Fruit fly (Drosophila melanogaster) whole organism, adult: ENCODE results near the gene Eip74EF.
A peak's percentile ranks its signal among the peaks of the same experiment; 100 is the strongest.

Experiments used
- CG11617 ChIP-seq: fragments of 200-800 bp; sonication (Bioruptor generic); optimal IDR thresholded peaks from 2 replicates; lab custom pipeline; 2017; ENCODE audit warnings: mild to moderate bottlenecking, missing biosample characterization, missing genetic modification reagents, missing genetic modification characterization
- CG12768 ChIP-seq: fragments of 200-800 bp; sonication (Bioruptor generic); optimal IDR thresholded peaks from 2 replicates; lab custom pipeline; 2017; ENCODE audit warnings: missing biosample characterization, missing genetic modification characterization, mild to moderate bottlenecking, moderate library complexity, missing genetic modification reagents
- CG14711 ChIP-seq: fragments of 200-800 bp; sonication (Bioruptor generic); optimal IDR thresholded peaks from 2 replicates; lab custom pipeline; 2018; ENCODE audit warnings: missing biosample characterization, mild to moderate bottlenecking, missing genetic modification characterization, moderate library complexity
- CG1620 ChIP-seq: fragments of 200-800 bp; sonication (Bioruptor generic); optimal IDR thresholded peaks from 2 replicates; lab custom pipeline; 2016; ENCODE audit warnings: missing biosample characterization, missing genetic modification characterization
- CG33017 ChIP-seq: fragments of 200-800 bp; sonication (Bioruptor generic); optimal IDR thresholded peaks from 2 replicates; lab custom pipeline; 2018; ENCODE audit warnings: missing biosample characterization, mild to moderate bottlenecking, missing genetic modification characterization, moderate library complexity
- CG5204 ChIP-seq: fragments of 200-800 bp; sonication (Bioruptor generic); optimal IDR thresholded peaks from 2 replicates; lab custom pipeline; 2016; ENCODE audit warnings: missing biosample characterization, missing genetic modification characterization
- CG7045 ChIP-seq: fragments of 200-800 bp; sonication (Bioruptor generic); optimal IDR thresholded peaks from 2 replicates; lab custom pipeline; 2017; ENCODE audit warnings: missing biosample characterization, mild to moderate bottlenecking, missing genetic modification characterization
- CG7101 ChIP-seq: fragments of 200-800 bp; sonication (Bioruptor generic); optimal IDR thresholded peaks from 2 replicates; lab custom pipeline; 2018; ENCODE audit warnings: missing biosample characterization, mild to moderate bottlenecking, missing genetic modification characterization, moderate library complexity
- Clk ChIP-seq: fragments of 200-800 bp; sonication (Bioruptor generic); optimal IDR thresholded peaks from 2 replicates; lab custom pipeline; 2017; ENCODE audit warnings: missing biosample characterization, missing genetic modification characterization
- Crg-1 ChIP-seq: fragments of 200-800 bp; sonication (Bioruptor generic); optimal IDR thresholded peaks from 2 replicates; lab custom pipeline; 2016; ENCODE audit warnings: missing biosample characterization, missing genetic modification characterization
- Hr96 ChIP-seq: fragments of 200-800 bp; sonication (Bioruptor generic); optimal IDR thresholded peaks from 2 replicates; lab custom pipeline; 2016; ENCODE audit warnings: missing biosample characterization, missing genetic modification characterization
- Mnt ChIP-seq: fragments of 200-800 bp; sonication (Bioruptor generic); optimal IDR thresholded peaks from 2 replicates; lab custom pipeline; 2016; ENCODE audit warnings: missing biosample characterization, mild to moderate bottlenecking, missing genetic modification characterization
- bab1 ChIP-seq: fragments of 200-800 bp; sonication (Bioruptor generic); optimal IDR thresholded peaks from 3 replicates; lab custom pipeline; 2019; ENCODE audit warnings: missing biosample characterization, mild to moderate bottlenecking, missing genetic modification characterization, moderate library complexity
- cic ChIP-seq: fragments of 200-800 bp; sonication (Bioruptor generic); optimal IDR thresholded peaks from 2 replicates; lab custom pipeline; 2017; ENCODE audit warnings: missing biosample characterization, mild to moderate bottlenecking, missing genetic modification characterization, moderate library complexity
- cnc ChIP-seq, 2 experiments: fragments of >200 bp; optimal IDR thresholded peaks; 2 replicates each; lab custom pipeline; 2017
- kay ChIP-seq: fragments of 200-800 bp; sonication (Bioruptor generic); peaks from one replicate; lab custom pipeline; 2016; ENCODE audit warnings: missing biosample characterization, missing genetic modification characterization, borderline replicate concordance
- ovo ChIP-seq: fragments of 200-800 bp; sonication (Bioruptor generic); optimal IDR thresholded peaks from 2 replicates; lab custom pipeline; 2016; ENCODE audit warnings: missing biosample characterization, missing genetic modification characterization
- pad ChIP-seq: fragments of 200-800 bp; sonication (Bioruptor generic); optimal IDR thresholded peaks from 3 replicates; lab custom pipeline; 2017; ENCODE audit warnings: missing biosample characterization, missing genetic modification characterization, mild to moderate bottlenecking, moderate library complexity, missing genetic modification reagents
- tj ChIP-seq: fragments of 200-800 bp; sonication (Bioruptor generic); optimal IDR thresholded peaks from 3 replicates; lab custom pipeline; 2017; ENCODE audit warnings: missing biosample characterization, mild to moderate bottlenecking, missing genetic modification characterization, moderate library complexity
- toe ChIP-seq: fragments of 200-800 bp; sonication (Bioruptor generic); optimal IDR thresholded peaks from 2 replicates; lab custom pipeline; 2016; ENCODE audit warnings: missing biosample characterization, missing genetic modification characterization

The Eip74EF gene

dm6 chr3L:17653701-17654667 is 34.9 kb upstream of the Eip74EF start, which contains the start of the genes Krn, Ndfip and CG7484:
Gene Krn, minus strand, starts transcription at chr3L:17654280.
Gene Ndfip, minus strand, starts transcription at chr3L:17654280.
Gene CG7484, plus strand, starts transcription at chr3L:17654617.
- TF ChIP-seq ovo (GFP tag; lab: Kevin White, UChicago) (peak; percentile 81), Crg-1 (GFP tag; lab: Kevin White, UChicago) (peak; percentile 87), CG1620 (GFP tag; lab: Kevin White, UChicago) (peak; percentile 93), CG11617 (GFP tag; lab: Kevin White, UChicago) (peak; percentile 93), CG7045 (GFP tag; lab: Kevin White, UChicago) (peak; percentile 89), bab1 (GFP tag; lab: Kevin White, UChicago) (peak; percentile 95), kay (GFP tag; lab: Kevin White, UChicago) (peak; percentile 94), CG14711 (peak; percentile 88), Hr96 (GFP tag; lab: Kevin White, UChicago) (peak; percentile 91), CG33017 (peak; percentile 91), Mnt (peak; percentile 67), CG7101 (tag; lab: Kevin White, UChicago) (peak; percentile 95), toe (GFP tag; lab: Kevin White, UChicago) (peak; percentile 95), CG12768 (GFP tag; lab: Kevin White, UChicago) (peak; percentile 92), tj (GFP tag; lab: Kevin White, UChicago) (peak; percentile 69), Clk (GFP tag; lab: Kevin White, UChicago) (peak; percentile 89), CG5204 (peak; percentile 92), pad (GFP tag; lab: Kevin White, UChicago) (peak; percentile 93), cnc (optimal IDR thresholded peaks at IDR 0.05; lab: Kevin White, UChicago) (no peak), cic (GFP tag; lab: Kevin White, UChicago) (peak; percentile 52)

- TF ChIP-seq CG12768 (GFP tag; lab: Kevin White, UChicago) (peak; percentile 93), cic (GFP tag; lab: Kevin White, UChicago) (peak; percentile 97), Mnt (peak; percentile 58), bab1 (GFP tag; lab: Kevin White, UChicago) (no peak), CG7045 (GFP tag; lab: Kevin White, UChicago) (peak; percentile 82), CG11617 (GFP tag; lab: Kevin White, UChicago) (no peak), ovo (GFP tag; lab: Kevin White, UChicago) (peak; percentile 79), Clk (GFP tag; lab: Kevin White, UChicago) (peak; percentile 90), CG14711 (peak; percentile 58), cnc (optimal IDR thresholded peaks at IDR 0.05; lab: Kevin White, UChicago) (no peak), Crg-1 (GFP tag; lab: Kevin White, UChicago) (peak; percentile 68), CG7101 (tag; lab: Kevin White, UChicago) (peak; percentile 82), kay (GFP tag; lab: Kevin White, UChicago) (peak; percentile 91), CG5204 (no peak), toe (GFP tag; lab: Kevin White, UChicago) (peak; percentile 44), pad (GFP tag; lab: Kevin White, UChicago) (peak; percentile 96), CG1620 (GFP tag; lab: Kevin White, UChicago) (peak; percentile 31), CG33017 (peak; percentile 69), Hr96 (GFP tag; lab: Kevin White, UChicago) (no peak), tj (GFP tag; lab: Kevin White, UChicago) (peak; percentile 17)
Observed at dm6 chr3L:17652878-17653700, 34.0 kb upstream of the Eip74EF start.

- TF ChIP-seq CG14711: peak; percentile 27
- peak; percentile 11 for TF ChIP-seq CG7101 (tag; lab: Kevin White, UChicago)
- TF ChIP-seq cic (GFP tag; lab: Kevin White, UChicago): no peak
- no peak for TF ChIP-seq pad (GFP tag; lab: Kevin White, UChicago)
- TF ChIP-seq Mnt: no peak
- TF ChIP-seq cnc (optimal IDR thresholded peaks at IDR 0.05; lab: Kevin White, UChicago): no peak
- TF ChIP-seq CG33017: no peak
- TF ChIP-seq ovo (GFP tag; lab: Kevin White, UChicago): peak; percentile 34
- TF ChIP-seq bab1 (GFP tag; lab: Kevin White, UChicago): no peak
- TF ChIP-seq kay (GFP tag; lab: Kevin White, UChicago): peak; percentile 96
- TF ChIP-seq Clk (GFP tag; lab: Kevin White, UChicago): no peak
- peak; percentile 3 for TF ChIP-seq Crg-1 (GFP tag; lab: Kevin White, UChicago)
- TF ChIP-seq CG12768 (GFP tag; lab: Kevin White, UChicago): peak; percentile 14
- no peak for TF ChIP-seq CG5204
- TF ChIP-seq tj (GFP tag; lab: Kevin White, UChicago): no peak
- no peak for TF ChIP-seq CG7045 (GFP tag; lab: Kevin White, UChicago)
- TF ChIP-seq toe (GFP tag; lab: Kevin White, UChicago): no peak
- TF ChIP-seq CG11617 (GFP tag; lab: Kevin White, UChicago): no peak
- TF ChIP-seq CG1620 (GFP tag; lab: Kevin White, UChicago): no peak
- TF ChIP-seq Hr96 (GFP tag; lab: Kevin White, UChicago): no peak
Observed at dm6 chr3L:17651717-17652651, 32.9 kb upstream of the Eip74EF start.
